Worm (Caenorhabditis elegans) whole organism, young adult: ENCODE data around the gene C08F1.10.

Source experiments
- B0261.1 ChIP-seq: sonication (generic microtip); optimal IDR thresholded peaks from 2 replicates; lab custom pipeline; 2016; ENCODE audit warnings: mild to moderate bottlenecking, missing genetic modification characterization, moderate library complexity, missing compliant biosample characterization
- B0336.3 ChIP-seq: fragments of 200-800 bp; sonication (Bioruptor generic); IDR thresholded peaks from 2 replicates; pipeline ENCODE4 v1.3.6; 2022; ENCODE audit warnings: missing genetic modification characterization, missing compliant biosample characterization
- F23B12.7 ChIP-seq: sonication (generic microtip); optimal IDR thresholded peaks from 2 replicates; lab custom pipeline; 2017; ENCODE audit warnings: missing genetic modification characterization, mild to moderate bottlenecking, missing compliant biosample characterization, antibody characterized with exemption, moderate library complexity; ENCODE audit not compliant: insufficient read depth
- F39B2.1 ChIP-seq: fragments of 200-800 bp; sonication (Bioruptor generic); IDR thresholded peaks from 2 replicates; pipeline ENCODE4 v1.3.6; 2022; ENCODE audit warnings: missing genetic modification reagents, missing genetic modification characterization, missing compliant biosample characterization
- T07F8.4 ChIP-seq: sonication (generic microtip); optimal IDR thresholded peaks from 2 replicates; lab custom pipeline; 2016; ENCODE audit warnings: mild to moderate bottlenecking, missing genetic modification characterization, moderate library complexity, missing compliant biosample characterization
- Y79H2A.3 ChIP-seq: fragments of 200-800 bp; sonication (Bioruptor generic); conservative IDR thresholded peaks from 2 replicates; pipeline ENCODE4 v1.3.6; 2022; ENCODE audit warnings: missing genetic modification reagents, missing genetic modification characterization, missing compliant biosample characterization
- ZK185.1 ChIP-seq: sonication (generic microtip); optimal IDR thresholded peaks from 2 replicates; lab custom pipeline; 2016; ENCODE audit warnings: mild to moderate bottlenecking, missing genetic modification characterization, missing compliant biosample characterization; ENCODE audit not compliant: poor library complexity, severe bottlenecking
- aptf-2 ChIP-seq: fragments of 200-800 bp; sonication (Bioruptor generic); conservative IDR thresholded peaks from 2 replicates; pipeline ENCODE4 v1.3.6; 2022; ENCODE audit warnings: missing genetic modification reagents, missing genetic modification characterization, missing compliant biosample characterization
- bed-1 ChIP-seq: fragments of 200-800 bp; sonication (Bioruptor generic); IDR thresholded peaks from 2 replicates; pipeline ENCODE4 v1.3.6; 2022; ENCODE audit warnings: missing genetic modification reagents, missing genetic modification characterization, missing compliant biosample characterization
- chd-7 ChIP-seq: sonication (generic microtip); optimal IDR thresholded peaks from 2 replicates; lab custom pipeline; 2016; ENCODE audit warnings: mild to moderate bottlenecking, missing genetic modification characterization, moderate library complexity, missing compliant biosample characterization
- dox-1 ChIP-seq: fragments of 200-800 bp; sonication (Bioruptor generic); IDR thresholded peaks from 2 replicates; pipeline ENCODE4 v1.3.6; 2022; ENCODE audit warnings: missing genetic modification reagents, missing genetic modification characterization, missing compliant biosample characterization
- dpl-1 ChIP-seq: fragments of 150-350 bp; optimal IDR thresholded peaks from 2 replicates; lab custom pipeline; 2014; ENCODE audit warnings: missing biosample characterization, missing genetic modification reagents, missing genetic modification characterization
- egrh-3 ChIP-seq: fragments of 200-800 bp; sonication (Bioruptor generic); IDR thresholded peaks from 2 replicates; pipeline ENCODE4 v1.3.6; 2022; ENCODE audit warnings: missing genetic modification reagents, missing genetic modification characterization, missing compliant biosample characterization
- hmg-1.2 ChIP-seq: fragments of 200-800 bp; sonication (Bioruptor generic); IDR thresholded peaks from 2 replicates; pipeline ENCODE4 v1.3.6; 2022; ENCODE audit warnings: missing genetic modification reagents, missing genetic modification characterization, missing compliant biosample characterization
- lag-1 ChIP-seq: fragments of 200-800 bp; sonication (Bioruptor generic); IDR thresholded peaks from 2 replicates; pipeline ENCODE4 v1.3.6; 2022; ENCODE audit warnings: missing genetic modification reagents, missing genetic modification characterization, missing compliant biosample characterization
- let-526 ChIP-seq: fragments of 200-800 bp; sonication (Bioruptor generic); IDR thresholded peaks from 2 replicates; pipeline ENCODE4 v1.3.6; 2022; ENCODE audit warnings: missing genetic modification reagents, missing genetic modification characterization, missing compliant biosample characterization
- madf-6 ChIP-seq: fragments of 200-800 bp; sonication (Bioruptor generic); IDR thresholded peaks from 2 replicates; pipeline ENCODE4 v1.3.6; 2022; ENCODE audit warnings: missing genetic modification reagents, missing genetic modification characterization, missing compliant biosample characterization
- nhr-80 ChIP-seq: sonication (generic microtip); optimal IDR thresholded peaks from 2 replicates; lab custom pipeline; 2016; ENCODE audit warnings: missing genetic modification characterization, missing compliant biosample characterization
- pbrm-1 ChIP-seq: fragments of 200-800 bp; sonication (Bioruptor generic); IDR thresholded peaks from 2 replicates; pipeline ENCODE4 v1.3.6; 2022; ENCODE audit warnings: missing genetic modification reagents, missing genetic modification characterization, missing compliant biosample characterization
- sdz-38 ChIP-seq: sonication (generic microtip); optimal IDR thresholded peaks from 2 replicates; lab custom pipeline; 2016; ENCODE audit warnings: missing genotype, missing genetic modification characterization, missing compliant biosample characterization
- tbp1 ChIP-seq: fragments of 200-800 bp; sonication (Bioruptor generic); optimal IDR thresholded peaks from 2 replicates; lab custom pipeline; 2018; ENCODE audit warnings: mild to moderate bottlenecking, missing genetic modification characterization, missing compliant biosample characterization
- ztf-28 ChIP-seq: fragments of 200-800 bp; sonication (Bioruptor generic); IDR thresholded peaks from 2 replicates; pipeline ENCODE4 v1.3.6; 2022; ENCODE audit warnings: missing genetic modification reagents, missing genetic modification characterization, missing compliant biosample characterization

The C08F1.10 gene

DNA sequence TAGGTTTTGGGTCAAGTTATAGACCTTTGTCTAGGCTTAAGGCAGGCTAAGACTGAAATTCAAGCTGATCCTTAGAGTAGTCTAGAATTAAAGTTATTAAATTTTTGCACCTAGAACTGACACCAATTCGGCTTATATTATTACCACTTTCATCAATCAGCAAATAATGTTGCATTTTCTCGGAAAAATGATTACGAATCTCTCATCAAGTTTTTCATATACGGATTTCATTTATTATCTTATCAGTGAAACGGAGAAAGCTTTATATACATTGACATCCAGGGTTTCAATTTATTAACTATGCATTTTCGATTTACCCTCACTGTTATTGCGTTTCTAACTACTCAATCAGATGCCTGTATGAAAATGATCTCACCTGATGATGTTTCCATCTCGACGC, 44.9 kb downstream of the C08F1.10 start, which contains the start of gene K07G6.1:
Gene K07G6.1, plus strand, starts transcription at position 301 of the 400 bp plus-strand sequence.
- TF ChIP-seq T07F8.4 (tag; lab: Kevin White, UChicago) (no peak), dox-1 (GFP tag; lab: Robert Waterston, UW) (no peak), F23B12.7 (tag; lab: Kevin White, UChicago) (no peak), nhr-80 (tag; lab: Kevin White, UChicago) (no peak), ztf-28 (GFP tag; lab: Robert Waterston, UW) (no peak), B0261.1 (no peak), lag-1 (GFP tag; lab: Robert Waterston, UW) (no peak), F39B2.1 (GFP tag; lab: Robert Waterston, UW) (no peak), sdz-38 (tag; lab: Kevin White, UChicago) (no peak), chd-7 (no peak), ZK185.1 (tag; lab: Kevin White, UChicago) (no peak)

DNA sequence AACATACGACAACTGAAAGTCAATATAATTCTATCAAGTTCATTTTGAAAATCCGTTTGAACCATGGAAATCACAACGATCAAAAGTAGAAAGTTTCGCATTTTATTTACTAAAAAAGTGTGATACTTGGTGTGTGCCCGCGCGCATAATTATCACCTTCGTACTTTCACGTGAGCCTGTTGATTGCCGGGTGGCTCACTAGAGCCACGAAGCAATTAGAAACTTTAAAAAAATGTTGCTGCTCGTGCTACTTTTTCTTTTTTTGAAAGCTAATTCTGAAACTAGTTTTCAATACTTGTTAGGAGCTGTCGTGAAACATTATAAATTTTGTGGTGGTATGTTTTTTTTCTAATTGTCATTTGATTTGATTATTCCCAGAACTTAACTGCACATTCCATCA, 47.3 kb downstream of the C08F1.10 start, which contains the start of the genes irld-9 and irld-33:
Gene irld-9, minus strand, starts transcription at position 101 of the 400 bp plus-strand sequence.
Gene irld-33, plus strand, starts transcription at position 209 of the 400 bp plus-strand sequence.
- TF ChIP-seq Y79H2A.3 (GFP tag; lab: Robert Waterston, UW): no peak
- no peak for TF ChIP-seq madf-6 (GFP tag; lab: Robert Waterston, UW)
- no peak for TF ChIP-seq let-526 (GFP tag; lab: Robert Waterston, UW)

DNA sequence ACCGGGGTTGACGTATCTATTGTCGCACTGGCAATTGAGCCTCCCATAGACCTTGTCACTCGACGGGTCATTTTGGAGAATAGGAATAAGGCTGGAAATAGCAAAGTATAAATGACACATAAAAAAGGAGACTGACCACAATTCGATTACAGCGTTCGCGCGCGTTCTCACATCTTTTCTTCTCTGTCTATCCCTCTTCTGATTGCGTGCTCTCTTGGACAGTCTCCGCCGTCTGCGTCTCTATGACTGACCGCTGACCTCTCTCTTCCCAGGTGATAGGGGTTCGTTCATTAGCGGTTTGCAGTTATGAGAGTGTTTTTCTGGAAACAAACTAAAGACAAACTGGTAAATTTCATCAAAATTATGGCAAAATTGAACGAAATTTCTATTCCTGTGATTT, 49.8 kb downstream of the C08F1.10 start, which contains the start of gene ceh-83:
Gene ceh-83, minus strand, starts transcription at position 181 of the 400 bp plus-strand sequence.
- peak; percentile 92 for TF ChIP-seq hmg-1.2 (GFP tag; lab: Robert Waterston, UW)
- no peak for TF ChIP-seq tbp1 (GFP tag; lab: Kevin White, UChicago)
- TF ChIP-seq dpl-1 (GFP tag; lab: Kevin White, UChicago): no peak
- TF ChIP-seq pbrm-1 (GFP tag; lab: Robert Waterston, UW): 0 out of 2 replicates have a peak, but pooled peaks have one; percentile 25
- TF ChIP-seq bed-1 (GFP tag; lab: Robert Waterston, UW): no peak
- TF ChIP-seq B0336.3: no peak
- 0 out of 2 replicates have a peak, but pooled peaks have one; percentile 52 for TF ChIP-seq aptf-2 (GFP tag; lab: Robert Waterston, UW)
- TF ChIP-seq egrh-3 (GFP tag; lab: Robert Waterston, UW): no peak
